Worm (Caenorhabditis elegans): ENCODE measurements around the gene sri-74.

DNA sequence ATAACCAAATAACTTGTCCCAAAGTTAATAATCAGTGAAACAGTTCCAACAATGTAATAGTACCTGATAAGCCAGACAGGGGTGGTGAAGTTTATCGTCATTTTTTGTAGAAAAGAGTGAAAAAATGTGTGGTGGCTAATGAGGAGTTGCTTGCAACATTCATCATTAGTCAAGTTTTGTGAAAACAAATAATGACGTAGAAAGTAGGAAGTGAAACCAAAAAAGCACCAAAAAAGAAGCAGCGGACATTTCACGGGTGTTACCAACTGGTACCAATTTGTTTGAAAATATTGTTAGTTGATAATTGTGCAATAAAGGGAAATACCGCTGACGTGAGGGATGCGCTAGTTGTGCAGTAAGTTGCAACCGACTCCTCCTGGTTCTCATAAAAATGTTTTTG lies 2.5 kb upstream of the sri-74 start, which contains the start of gene sri-36:
- no peak for TF ChIP-seq klf-2 (GFP tag; conservative IDR thresholded peaks at IDR 0.05)
- no peak for TF ChIP-seq ref-1 (GFP tag; conservative IDR thresholded peaks at IDR 0.05)
- no peak for TF ChIP-seq flt-1 (GFP tag; IDR thresholded peaks at IDR 0.05)
- no peak for TF ChIP-seq cog-1 (tag; optimal IDR thresholded peaks at IDR 0.05)
- no peak for TF ChIP-seq med-1 (GFP tag; optimal IDR thresholded peaks at IDR 0.05; ENCODE audit: insufficient read depth)
- TF ChIP-seq ztf-29 (GFP tag; IDR thresholded peaks at IDR 0.05): no peak

All from whole organism, midembryonic.